Worm (Caenorhabditis elegans) whole organism, midembryonic: ENCODE measurements around the gene msp-10.

ENCODE experiments used
- klf-2 ChIP-seq: fragments of 200-800 bp; sonication (Bioruptor generic); conservative IDR thresholded peaks from 2 replicates; pipeline ENCODE4 v1.3.6; 2022; ENCODE audit warnings: missing genetic modification reagents, missing genetic modification characterization, missing compliant biosample characterization
- med-1 ChIP-seq: sonication (generic microtip); optimal IDR thresholded peaks from 2 replicates; lab custom pipeline; 2017; ENCODE audit warnings: missing genetic modification characterization, mild to moderate bottlenecking, missing compliant biosample characterization, antibody characterized with exemption, missing genetic modification reagents; ENCODE audit not compliant: insufficient read depth
- ref-1 ChIP-seq: fragments of 200-800 bp; sonication (Bioruptor generic); conservative IDR thresholded peaks from 2 replicates; pipeline ENCODE4 v1.3.6; 2022; ENCODE audit warnings: missing genetic modification reagents, missing genetic modification characterization, missing compliant biosample characterization

- TF ChIP-seq med-1 (GFP tag; lab: Kevin White, UChicago) (no peak), ref-1 (GFP tag; lab: Robert Waterston, UW) (no peak), klf-2 (GFP tag; lab: Robert Waterston, UW) (no peak)
These were observed 15.8 kb upstream of the msp-10 start, which contains the start of gene col-123 for ce11 chrIV:9821621-9822020.
